Worm (Caenorhabditis elegans) whole organism, L4 larva: ENCODE results near the gene C39B5.6.

ENCODE experiments used
- F37D6.2 ChIP-seq: sonication (generic microtip); optimal IDR thresholded peaks from 2 replicates; lab custom pipeline; 2016; ENCODE audit warnings: mild to moderate bottlenecking, missing genetic modification characterization, missing compliant biosample characterization
- Y48G9A.11 ChIP-seq: fragments of 200-800 bp; sonication (Bioruptor generic); IDR thresholded peaks from 2 replicates; pipeline ENCODE4 v1.3.6; 2022; ENCODE audit warnings: missing genetic modification reagents, missing genetic modification characterization, missing compliant biosample characterization
- ZK337.2 ChIP-seq: fragments of 200-800 bp; sonication (Bioruptor generic); IDR thresholded peaks from 2 replicates; pipeline ENCODE4 v1.3.6; 2022; ENCODE audit warnings: missing genetic modification reagents, missing genetic modification characterization, missing compliant biosample characterization
- attf-4 ChIP-seq: sonication (generic microtip); optimal IDR thresholded peaks from 3 replicates; lab custom pipeline; 2017; ENCODE audit warnings: missing biosample characterization, missing genetic modification characterization
- ceh-20 ChIP-seq: fragments of 200-800 bp; sonication (Bioruptor generic); IDR thresholded peaks from 2 replicates; pipeline ENCODE4 v1.3.6; 2022; ENCODE audit warnings: missing genetic modification reagents, missing genetic modification characterization, missing compliant biosample characterization
- ceh-82 ChIP-seq: sonication (generic microtip); optimal IDR thresholded peaks from 2 replicates; lab custom pipeline; 2017; ENCODE audit warnings: missing biosample characterization, missing genetic modification characterization
- cey-2 ChIP-seq: sonication (generic microtip); optimal IDR thresholded peaks from 3 replicates; lab custom pipeline; 2017; ENCODE audit warnings: missing genetic modification characterization, mild to moderate bottlenecking, missing compliant biosample characterization, antibody characterized with exemption, borderline replicate concordance; ENCODE audit not compliant: insufficient read depth
- daf-12 ChIP-seq: fragments of 150-350 bp; optimal IDR thresholded peaks from 2 replicates; lab custom pipeline; 2014; ENCODE audit warnings: missing biosample characterization, missing genetic modification reagents, missing genetic modification characterization
- daf-16 ChIP-seq, 3 experiments: sonication (generic microtip); optimal IDR thresholded peaks; 2 replicates each; lab custom pipeline; 2016 to 2017; ENCODE audit warnings: missing genetic modification characterization in 3 of 3, missing genetic modification reagents in 3 of 3, mild to moderate bottlenecking in 2 of 3, missing compliant biosample characterization in 2 of 3, missing biosample characterization in 1 of 3, moderate library complexity in 1 of 3
- dmd-6 ChIP-seq: fragments of 200-800 bp; sonication (Bioruptor generic); IDR thresholded peaks from 2 replicates; pipeline ENCODE4 v1.3.6; 2022; ENCODE audit warnings: missing genetic modification reagents, missing genetic modification characterization, missing compliant biosample characterization
- dmd-8 ChIP-seq: fragments of 200-800 bp; sonication (Bioruptor generic); IDR thresholded peaks from 2 replicates; pipeline ENCODE4 v1.3.6; 2022; ENCODE audit warnings: missing genetic modification characterization, missing compliant biosample characterization
- dpl-1 ChIP-seq: fragments of 150-350 bp; optimal IDR thresholded peaks from 2 replicates; lab custom pipeline; 2014; ENCODE audit warnings: missing biosample characterization, missing genetic modification reagents, missing genetic modification characterization
- dve-1 ChIP-seq: sonication (generic microtip); optimal IDR thresholded peaks from 2 replicates; lab custom pipeline; 2017; ENCODE audit warnings: antibody characterized with exemption, mild to moderate bottlenecking, missing genetic modification characterization, missing compliant biosample characterization; ENCODE audit not compliant: insufficient read depth
- egl-27 ChIP-seq: sonication (generic microtip); optimal IDR thresholded peaks from 3 replicates; lab custom pipeline; 2017; ENCODE audit warnings: missing biosample characterization, missing genetic modification reagents, missing genetic modification characterization
- egl-43 ChIP-seq: fragments of 200-800 bp; sonication (Bioruptor generic); IDR thresholded peaks from 2 replicates; pipeline ENCODE4 v1.3.6; 2022; ENCODE audit warnings: missing genetic modification reagents, missing genetic modification characterization, missing compliant biosample characterization
- fos-1 ChIP-seq: fragments of 150-350 bp; optimal IDR thresholded peaks from 2 replicates; lab custom pipeline; 2014; ENCODE audit warnings: missing biosample characterization, missing genetic modification characterization
- gei-8 ChIP-seq: fragments of 200-800 bp; sonication (Bioruptor generic); optimal IDR thresholded peaks from 2 replicates; lab custom pipeline; 2018; ENCODE audit warnings: mild to moderate bottlenecking, missing genetic modification characterization, missing compliant biosample characterization
- hif-1 ChIP-seq, 2 experiments: sonication (generic microtip); optimal IDR thresholded peaks; 2 replicates each; lab custom pipeline; 2016 to 2017; ENCODE audit warnings: missing compliant biosample characterization in 2 of 2, missing genetic modification characterization in 2 of 2, missing genetic modification reagents in 2 of 2, missing genotype in 2 of 2, mild to moderate bottlenecking in 1 of 2
- hlh-11 ChIP-seq: fragments of 200-800 bp; sonication (Bioruptor generic); optimal IDR thresholded peaks from 2 replicates; lab custom pipeline; 2018; ENCODE audit warnings: mild to moderate bottlenecking, missing genetic modification characterization, missing compliant biosample characterization
- hlh-30 ChIP-seq: sonication (generic microtip); optimal IDR thresholded peaks from 2 replicates; lab custom pipeline; 2017; ENCODE audit warnings: antibody characterized with exemption, mild to moderate bottlenecking, missing genetic modification characterization, missing compliant biosample characterization; ENCODE audit not compliant: insufficient read depth
- lin-1 ChIP-seq: fragments of 200-800 bp; sonication (Bioruptor generic); IDR thresholded peaks from 2 replicates; pipeline ENCODE4 v1.3.6; 2022; ENCODE audit warnings: missing genetic modification reagents, missing genetic modification characterization, missing compliant biosample characterization
- lin-13 ChIP-seq: fragments of 150-350 bp; optimal IDR thresholded peaks from 2 replicates; lab custom pipeline; 2014; ENCODE audit warnings: missing biosample characterization, missing genetic modification reagents, missing genetic modification characterization
- lin-29 ChIP-seq: fragments of 200-800 bp; sonication (Bioruptor generic); IDR thresholded peaks from 2 replicates; pipeline ENCODE4 v1.3.6; 2022; ENCODE audit warnings: missing genetic modification reagents, missing genetic modification characterization, missing compliant biosample characterization
- lin-38 ChIP-seq: fragments of 200-800 bp; sonication (Bioruptor generic); IDR thresholded peaks from 2 replicates; pipeline ENCODE4 v1.3.6; 2022; ENCODE audit warnings: missing genetic modification reagents, missing genetic modification characterization, missing compliant biosample characterization
- lsy-2 ChIP-seq, 2 experiments: fragments of 150-350 bp in 1 of 2; sonication (generic microtip) in 1 of 2; optimal IDR thresholded peaks; 2 replicates each; lab custom pipeline; 2014 to 2017; ENCODE audit warnings: missing biosample characterization in 2 of 2, missing genetic modification characterization in 2 of 2
- mdl-1 ChIP-seq, 2 experiments: fragments of 150-350 bp in 1 of 2; sonication (generic microtip) in 1 of 2; optimal IDR thresholded peaks; 2 replicates each; lab custom pipeline; 2014 to 2017; ENCODE audit warnings: missing biosample characterization in 2 of 2, missing genetic modification characterization in 2 of 2
- mep-1 ChIP-seq: fragments of 150-350 bp; sonication (generic microtip); optimal IDR thresholded peaks from 3 replicates; lab custom pipeline; 2014; ENCODE audit warnings: missing biosample characterization, missing genetic modification characterization
- mes-2 ChIP-seq: sonication (generic microtip); optimal IDR thresholded peaks from 2 replicates; lab custom pipeline; 2016; ENCODE audit warnings: missing genotype, mild to moderate bottlenecking, missing genetic modification characterization, missing compliant biosample characterization; ENCODE audit not compliant: poor library complexity, severe bottlenecking
- mxl-3 ChIP-seq: fragments of 200-800 bp; sonication (Bioruptor generic); optimal IDR thresholded peaks from 2 replicates; lab custom pipeline; 2018; ENCODE audit warnings: mild to moderate bottlenecking, missing genetic modification characterization, missing compliant biosample characterization
- nhr-102 ChIP-seq: sonication (generic microtip); optimal IDR thresholded peaks from 2 replicates; lab custom pipeline; 2016; ENCODE audit warnings: mild to moderate bottlenecking, missing genetic modification characterization, moderate library complexity, missing compliant biosample characterization
- nhr-11 ChIP-seq: fragments of 150-350 bp; optimal IDR thresholded peaks from 2 replicates; lab custom pipeline; 2014; ENCODE audit warnings: missing biosample characterization, missing genetic modification characterization
- nhr-237 ChIP-seq: sonication (generic microtip); optimal IDR thresholded peaks from 2 replicates; lab custom pipeline; 2017; ENCODE audit warnings: missing biosample characterization, missing genetic modification characterization
- nhr-25 ChIP-seq: sonication (generic microtip); optimal IDR thresholded peaks from 2 replicates; lab custom pipeline; 2017; ENCODE audit warnings: missing genetic modification characterization, mild to moderate bottlenecking, missing compliant biosample characterization, antibody characterized with exemption, moderate library complexity, borderline replicate concordance; ENCODE audit not compliant: insufficient read depth
- nhr-28 ChIP-seq: fragments of 150-350 bp; optimal IDR thresholded peaks from 2 replicates; lab custom pipeline; 2014; ENCODE audit warnings: missing biosample characterization, missing genetic modification characterization
- nhr-77 ChIP-seq: fragments of 150-350 bp; optimal IDR thresholded peaks from 2 replicates; lab custom pipeline; 2014; ENCODE audit warnings: missing biosample characterization, missing genetic modification characterization
- pha-4 ChIP-seq, 2 experiments: fragments of 150-350 bp in 1 of 2; fragments of 200-800 bp in 1 of 2; sonication (Bioruptor generic) in 1 of 2; IDR thresholded peaks in 1 of 2; optimal IDR thresholded peaks in 1 of 2; 2 replicates each; pipeline versions ENCODE4 v1.3.6 to Lab custom; 2014 to 2022; ENCODE audit warnings: missing genetic modification characterization in 2 of 2, missing genetic modification reagents in 2 of 2, missing biosample characterization in 1 of 2, missing compliant biosample characterization in 1 of 2
- pqm-1 ChIP-seq: sonication (generic microtip); optimal IDR thresholded peaks from 2 replicates; lab custom pipeline; 2017; ENCODE audit warnings: missing biosample characterization, missing genetic modification characterization
- set-16 ChIP-seq: fragments of 200-800 bp; sonication (Bioruptor generic); IDR thresholded peaks from 2 replicates; pipeline ENCODE4 v1.3.6; 2022; ENCODE audit warnings: missing genetic modification reagents, missing genetic modification characterization, missing compliant biosample characterization
- snpc-1.2 ChIP-seq: fragments of 200-800 bp; sonication (Bioruptor generic); IDR thresholded peaks from 2 replicates; pipeline ENCODE4 v1.3.6; 2022; ENCODE audit warnings: missing genetic modification reagents, missing genetic modification characterization, missing compliant biosample characterization
- spr-3 ChIP-seq: fragments of 200-800 bp; sonication (Bioruptor generic); optimal IDR thresholded peaks from 2 replicates; lab custom pipeline; 2018; ENCODE audit warnings: mild to moderate bottlenecking, missing genetic modification characterization, missing compliant biosample characterization
- tag-97 ChIP-seq: fragments of 200-800 bp; sonication (Bioruptor generic); IDR thresholded peaks from 2 replicates; pipeline ENCODE4 v1.3.6; 2022; ENCODE audit warnings: missing genetic modification characterization, missing compliant biosample characterization
- tra-1 ChIP-seq: fragments of 200-800 bp; sonication (Bioruptor generic); IDR thresholded peaks from 2 replicates; pipeline ENCODE4 v1.3.6; 2022; ENCODE audit warnings: missing genetic modification reagents, missing genetic modification characterization, missing compliant biosample characterization
- unc-130 ChIP-seq: sonication (generic microtip); optimal IDR thresholded peaks from 2 replicates; lab custom pipeline; 2016; ENCODE audit warnings: missing genetic modification reagents, missing genetic modification characterization, missing compliant biosample characterization
- unc-39 ChIP-seq: sonication (generic microtip); optimal IDR thresholded peaks from 2 replicates; lab custom pipeline; 2017; ENCODE audit warnings: missing biosample characterization, missing genetic modification characterization
- vab-7 ChIP-seq: fragments of 200-800 bp; sonication (Bioruptor generic); IDR thresholded peaks from 2 replicates; pipeline ENCODE4 v1.3.6; 2022; ENCODE audit warnings: missing genetic modification reagents, missing genetic modification characterization, missing compliant biosample characterization
- zfp-2 ChIP-seq: sonication (generic microtip); optimal IDR thresholded peaks from 2 replicates; lab custom pipeline; 2016; ENCODE audit warnings: mild to moderate bottlenecking, missing genetic modification characterization, missing compliant biosample characterization
- zip-11 ChIP-seq: fragments of 200-800 bp; sonication (Bioruptor generic); IDR thresholded peaks from 2 replicates; pipeline ENCODE4 v1.3.6; 2022; ENCODE audit warnings: missing genetic modification characterization, missing compliant biosample characterization

Gene C39B5.6

DNA sequence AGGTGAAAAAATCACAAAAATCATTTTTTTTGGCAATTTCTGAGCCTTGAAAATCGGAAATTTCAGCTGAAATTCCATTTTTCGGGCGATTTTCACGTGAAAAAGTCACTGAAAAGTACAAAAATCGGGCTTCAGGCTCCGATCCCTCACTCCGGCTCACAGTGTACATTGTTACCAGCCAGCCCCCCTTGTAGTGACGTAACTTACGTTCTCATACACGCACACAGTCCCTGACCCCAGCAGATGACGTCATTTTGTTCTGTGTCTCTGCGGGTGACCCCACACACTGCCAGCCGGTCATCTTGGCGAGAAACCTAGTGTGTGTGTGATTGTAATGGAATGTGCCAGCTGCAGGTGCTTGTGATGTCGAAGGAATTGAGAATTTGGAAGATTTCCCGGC lies 38.7 kb upstream of the C39B5.6 start (continued):
- TF ChIP-seq tra-1 (no peak), dpl-1 (GFP tag; lab: Kevin White, UChicago) (no peak), mep-1 (peak; percentile 9), ceh-20 (GFP tag; lab: Robert Waterston, UW) (no peak), mes-2 (tag; lab: Kevin White, UChicago) (peak; percentile 34), pqm-1 (tag; lab: Kevin White, UChicago) (no peak), snpc-1.2 (GFP tag; lab: Robert Waterston, UW) (no peak), zfp-2 (tag; lab: Kevin White, UChicago) (no peak)

- no peak for TF ChIP-seq ZK337.2
- no peak for TF ChIP-seq nhr-102 (tag; lab: Kevin White, UChicago)
- no peak for TF ChIP-seq daf-16 (GFP tag; optimal IDR thresholded peaks at IDR 0.05; lab: Kevin White, UChicago)
- peak; percentile 37 for TF ChIP-seq daf-16 (tag; optimal IDR thresholded peaks at IDR 0.05; lab: Kevin White, UChicago)
- TF ChIP-seq unc-39 (tag; lab: Kevin White, UChicago), result no peak
- TF ChIP-seq mep-1, result peak; percentile 51
- TF ChIP-seq spr-3 (GFP tag; lab: Kevin White, UChicago), result no peak
- peak; percentile 45 for TF ChIP-seq lin-13 (GFP tag; lab: Kevin White, UChicago)
- no peak for TF ChIP-seq F37D6.2
- no peak for TF ChIP-seq mdl-1 (tag; optimal IDR thresholded peaks at IDR 0.05; lab: Kevin White, UChicago)
- TF ChIP-seq dmd-6 (GFP tag; lab: Robert Waterston, UW), result peak; percentile 35; the same call in 1 of the 2 replicates
- TF ChIP-seq daf-12 (tag; lab: Kevin White, UChicago), result no peak
- TF ChIP-seq hif-1 (tag; optimal IDR thresholded peaks at IDR 0.05; lab: Kevin White, UChicago), result no peak
- TF ChIP-seq nhr-11 (tag; lab: Kevin White, UChicago), result no peak
- no peak for TF ChIP-seq Y48G9A.11 (GFP tag; lab: Robert Waterston, UW)
- peak; percentile 28 for TF ChIP-seq mes-2 (tag; lab: Kevin White, UChicago)
- no peak for TF ChIP-seq gei-8 (GFP tag; lab: Kevin White, UChicago)
- no peak for TF ChIP-seq dmd-8 (GFP tag; lab: Robert Waterston, UW)
- TF ChIP-seq vab-7 (GFP tag; lab: Robert Waterston, UW), result no peak
- no peak for TF ChIP-seq tag-97
- no peak for TF ChIP-seq lin-29 (GFP tag; lab: Robert Waterston, UW)
- TF ChIP-seq nhr-28, result peak; percentile 83
- no peak for TF ChIP-seq lin-1 (GFP tag; lab: Robert Waterston, UW)
- TF ChIP-seq ceh-82 (tag; lab: Kevin White, UChicago), result no peak
- TF ChIP-seq nhr-77 (tag; lab: Kevin White, UChicago), result peak; percentile 33
- no peak for TF ChIP-seq egl-27
- no peak for TF ChIP-seq zfp-2 (tag; lab: Kevin White, UChicago)
- TF ChIP-seq hlh-11 (tag; lab: Kevin White, UChicago), result peak; percentile 37
- no peak for TF ChIP-seq zip-11
- peak; percentile 67 for TF ChIP-seq dve-1
- peak in 1 of 2 experiments; percentile 45 for TF ChIP-seq lsy-2 (tag; optimal IDR thresholded peaks at IDR 0.05; lab: Kevin White, UChicago)
- peak; percentile 37 for TF ChIP-seq cey-2 (tag; lab: Kevin White, UChicago)
- TF ChIP-seq nhr-25, result peak; percentile 16
- TF ChIP-seq egl-43, result no peak
- TF ChIP-seq pha-4 (GFP tag; IDR thresholded peaks at IDR 0.05; lab: Robert Waterston, UW), result no peak
- no peak for TF ChIP-seq pha-4 (tag; optimal IDR thresholded peaks at IDR 0.05; lab: Kevin White, UChicago)
- TF ChIP-seq unc-130, result no peak
- TF ChIP-seq fos-1 (tag; lab: Kevin White, UChicago), result no peak
- TF ChIP-seq mxl-3 (GFP tag; lab: Kevin White, UChicago), result peak; percentile 50
- no peak for TF ChIP-seq lin-38
- no peak for TF ChIP-seq set-16
- peak; percentile 16 for TF ChIP-seq hlh-30
- TF ChIP-seq tra-1, result no peak
- no peak for TF ChIP-seq attf-4
- no peak for TF ChIP-seq nhr-237
These were observed 28.4 kb upstream of the C39B5.6 start for ce11 chrIII:2169445-2169844.
